Worm (Caenorhabditis elegans) whole organism, young adult: Measurements from ENCODE around the gene set-9.
A peak's percentile ranks its signal among the peaks of the same experiment; 100 is the strongest.

Experiments
- B0035.1 ChIP-seq: sonication (generic microtip); optimal IDR thresholded peaks from 2 replicates; lab custom pipeline; 2016; ENCODE audit warnings: missing genetic modification characterization, mild to moderate bottlenecking, missing compliant biosample characterization, missing genotype, missing genetic modification reagents
- C06A6.2 ChIP-seq: fragments of 200-800 bp; sonication (Bioruptor generic); conservative IDR thresholded peaks from 2 replicates; pipeline ENCODE4 v1.3.6; 2022; ENCODE audit warnings: missing genetic modification characterization, missing compliant biosample characterization
- F55B11.4 ChIP-seq: sonication (generic microtip); optimal IDR thresholded peaks from 2 replicates; lab custom pipeline; 2016; ENCODE audit warnings: missing compliant biosample characterization, missing genetic modification characterization, borderline replicate concordance; ENCODE audit not compliant: insufficient read depth
- F57C9.4 ChIP-seq: sonication (generic microtip); optimal IDR thresholded peaks from 2 replicates; lab custom pipeline; 2017; ENCODE audit warnings: mild to moderate bottlenecking, missing genetic modification characterization, missing compliant biosample characterization
- Y53F4B.3 ChIP-seq: fragments of 200-800 bp; sonication (Bioruptor generic); IDR thresholded peaks from 2 replicates; pipeline ENCODE4 v1.3.6; 2022; ENCODE audit warnings: missing genetic modification reagents, missing genetic modification characterization, missing compliant biosample characterization
- Y53G8AR.9 ChIP-seq: fragments of 200-800 bp; sonication (Bioruptor generic); conservative IDR thresholded peaks from 2 replicates; pipeline ENCODE4 v1.3.6; 2022; ENCODE audit warnings: missing genetic modification reagents, missing genetic modification characterization, missing compliant biosample characterization
- akir-1 ChIP-seq: fragments of 200-800 bp; sonication (Bioruptor generic); optimal IDR thresholded peaks from 2 replicates; lab custom pipeline; 2018; ENCODE audit warnings: mild to moderate bottlenecking, missing genetic modification characterization, moderate library complexity, missing compliant biosample characterization
- attf-6 ChIP-seq: fragments of 200-800 bp; sonication (Bioruptor generic); IDR thresholded peaks from 2 replicates; pipeline ENCODE4 v1.3.6; 2022; ENCODE audit warnings: missing genetic modification reagents, missing genetic modification characterization, missing compliant biosample characterization
- bed-1 ChIP-seq: fragments of 200-800 bp; sonication (Bioruptor generic); IDR thresholded peaks from 2 replicates; pipeline ENCODE4 v1.3.6; 2022; ENCODE audit warnings: missing genetic modification reagents, missing genetic modification characterization, missing compliant biosample characterization
- bed-2 ChIP-seq: fragments of 200-800 bp; sonication (Bioruptor generic); IDR thresholded peaks from 2 replicates; pipeline ENCODE4 v1.3.6; 2022; ENCODE audit warnings: missing genetic modification reagents, missing genetic modification characterization, missing compliant biosample characterization
- ccch-3 ChIP-seq: fragments of 200-800 bp; sonication (Bioruptor generic); optimal IDR thresholded peaks from 2 replicates; lab custom pipeline; 2018; ENCODE audit warnings: mild to moderate bottlenecking, missing genetic modification characterization, missing compliant biosample characterization
- ceh-40 ChIP-seq: fragments of 200-800 bp; sonication (Bioruptor generic); IDR thresholded peaks from 2 replicates; pipeline ENCODE4 v1.3.6; 2022; ENCODE audit warnings: missing genetic modification characterization, missing compliant biosample characterization
- dox-1 ChIP-seq: fragments of 200-800 bp; sonication (Bioruptor generic); IDR thresholded peaks from 2 replicates; pipeline ENCODE4 v1.3.6; 2022; ENCODE audit warnings: missing genetic modification reagents, missing genetic modification characterization, missing compliant biosample characterization
- dpff-1 ChIP-seq: sonication (generic microtip); optimal IDR thresholded peaks from 2 replicates; lab custom pipeline; 2017; ENCODE audit warnings: mild to moderate bottlenecking, missing genetic modification characterization, missing compliant biosample characterization
- dpl-1 ChIP-seq: fragments of 150-350 bp; optimal IDR thresholded peaks from 2 replicates; lab custom pipeline; 2014; ENCODE audit warnings: missing biosample characterization, missing genetic modification reagents, missing genetic modification characterization
- egrh-3 ChIP-seq: fragments of 200-800 bp; sonication (Bioruptor generic); IDR thresholded peaks from 2 replicates; pipeline ENCODE4 v1.3.6; 2022; ENCODE audit warnings: missing genetic modification reagents, missing genetic modification characterization, missing compliant biosample characterization
- hlh-12 ChIP-seq: sonication (generic microtip); optimal IDR thresholded peaks from 2 replicates; lab custom pipeline; 2016; ENCODE audit warnings: missing genetic modification characterization, missing compliant biosample characterization
- hmg-1.2 ChIP-seq: fragments of 200-800 bp; sonication (Bioruptor generic); IDR thresholded peaks from 2 replicates; pipeline ENCODE4 v1.3.6; 2022; ENCODE audit warnings: missing genetic modification reagents, missing genetic modification characterization, missing compliant biosample characterization
- let-526 ChIP-seq: fragments of 200-800 bp; sonication (Bioruptor generic); IDR thresholded peaks from 2 replicates; pipeline ENCODE4 v1.3.6; 2022; ENCODE audit warnings: missing genetic modification reagents, missing genetic modification characterization, missing compliant biosample characterization
- lin-26 ChIP-seq: fragments of 200-800 bp; sonication (Bioruptor generic); IDR thresholded peaks from 2 replicates; pipeline ENCODE4 v1.3.6; 2022; ENCODE audit warnings: missing genetic modification reagents, missing genetic modification characterization, missing compliant biosample characterization
- lin-54 ChIP-seq: fragments of 200-800 bp; sonication (Bioruptor generic); optimal IDR thresholded peaks from 2 replicates; lab custom pipeline; 2018; ENCODE audit warnings: mild to moderate bottlenecking, missing genetic modification characterization, missing compliant biosample characterization
- madf-3 ChIP-seq: fragments of 200-800 bp; sonication (Bioruptor generic); IDR thresholded peaks from 2 replicates; pipeline ENCODE4 v1.3.6; 2022; ENCODE audit warnings: missing genetic modification reagents, missing genetic modification characterization, missing compliant biosample characterization
- mes-4 ChIP-seq: sonication (generic microtip); optimal IDR thresholded peaks from 2 replicates; lab custom pipeline; 2016; ENCODE audit warnings: missing genotype, missing genetic modification characterization, missing compliant biosample characterization
- mxl-1 ChIP-seq: sonication (generic microtip); optimal IDR thresholded peaks from 2 replicates; lab custom pipeline; 2016; ENCODE audit warnings: missing genetic modification characterization, missing compliant biosample characterization
- nfyb-1 ChIP-seq: fragments of 200-800 bp; sonication (Bioruptor generic); IDR thresholded peaks from 2 replicates; pipeline ENCODE4 v1.3.6; 2022; ENCODE audit warnings: missing genetic modification reagents, missing genetic modification characterization, missing compliant biosample characterization
- nhr-90 ChIP-seq: sonication (generic microtip); optimal IDR thresholded peaks from 2 replicates; lab custom pipeline; 2016; ENCODE audit warnings: missing genotype, mild to moderate bottlenecking, missing genetic modification characterization, missing compliant biosample characterization
- pbrm-1 ChIP-seq: fragments of 200-800 bp; sonication (Bioruptor generic); IDR thresholded peaks from 2 replicates; pipeline ENCODE4 v1.3.6; 2022; ENCODE audit warnings: missing genetic modification reagents, missing genetic modification characterization, missing compliant biosample characterization
- repo-1 ChIP-seq: sonication (generic microtip); optimal IDR thresholded peaks from 2 replicates; lab custom pipeline; 2017; ENCODE audit warnings: mild to moderate bottlenecking, missing genetic modification characterization, missing compliant biosample characterization
- rpc-1 ChIP-seq, 2 experiments: fragments of 150-350 bp in 1 of 2; sonication (generic microtip) in 1 of 2; optimal IDR thresholded peaks; 2 replicates each; lab custom pipeline; 2014 to 2018; ENCODE audit warnings: missing biosample characterization in 1 of 2, missing genetic modification characterization in 1 of 2, missing genetic modification reagents in 1 of 2, missing genotype in 1 of 2
- sdz-38 ChIP-seq: sonication (generic microtip); optimal IDR thresholded peaks from 2 replicates; lab custom pipeline; 2016; ENCODE audit warnings: missing genotype, missing genetic modification characterization, missing compliant biosample characterization
- snpc-4 ChIP-seq, 5 experiments: fragments of 150-350 bp in 1 of 5; sonication (generic microtip) in 4 of 5; optimal IDR thresholded peaks; 2 replicates each; lab custom pipeline; 2014 to 2018; ENCODE audit warnings: missing genetic modification characterization in 5 of 5, missing biosample characterization in 3 of 5, antibody characterized with exemption in 2 of 5, mild to moderate bottlenecking in 2 of 5, missing compliant biosample characterization in 2 of 5, missing genotype in 2 of 5, moderate library complexity in 2 of 5, missing genetic modification reagents in 1 of 5
- tbx-9 ChIP-seq: sonication (generic microtip); optimal IDR thresholded peaks from 2 replicates; lab custom pipeline; 2016; ENCODE audit warnings: borderline replicate concordance, missing genetic modification characterization, inconsistent platforms, missing compliant biosample characterization
- xnd-1 ChIP-seq: sonication (generic microtip); optimal IDR thresholded peaks from 2 replicates; lab custom pipeline; 2016; ENCODE audit warnings: missing genotype, missing genetic modification reagents, missing genetic modification characterization, missing compliant biosample characterization
- zfh-2 ChIP-seq: fragments of 200-800 bp; sonication (Bioruptor generic); conservative IDR thresholded peaks from 2 replicates; pipeline ENCODE4 v1.3.6; 2022; ENCODE audit warnings: missing genetic modification reagents, missing genetic modification characterization, missing compliant biosample characterization
- zim-3 ChIP-seq: sonication (generic microtip); optimal IDR thresholded peaks from 2 replicates; lab custom pipeline; 2017; ENCODE audit warnings: mild to moderate bottlenecking, missing genetic modification characterization, moderate library complexity, missing compliant biosample characterization
- ztf-22 ChIP-seq: fragments of 200-800 bp; sonication (Bioruptor generic); optimal IDR thresholded peaks from 2 replicates; lab custom pipeline; 2018; ENCODE audit warnings: mild to moderate bottlenecking, missing genetic modification characterization, moderate library complexity, missing compliant biosample characterization
- ztf-25 ChIP-seq: fragments of 200-800 bp; sonication (Bioruptor generic); IDR thresholded peaks from 2 replicates; pipeline ENCODE4 v1.3.6; 2022; ENCODE audit warnings: missing genetic modification reagents, missing genetic modification characterization, missing compliant biosample characterization
- ztf-26 ChIP-seq: sonication (generic microtip); optimal IDR thresholded peaks from 2 replicates; lab custom pipeline; 2017; ENCODE audit warnings: missing genetic modification characterization, missing compliant biosample characterization

The set-9 gene

ce11 chrIV:4299994-4300393 is 7.7 kb upstream of the set-9 start:
- no peak for TF ChIP-seq attf-6
- TF ChIP-seq mxl-1 (tag; lab: Kevin White, UChicago) = no peak
- no peak for TF ChIP-seq Y53G8AR.9 (GFP tag; lab: Robert Waterston, UW)
- TF ChIP-seq ztf-22 = no peak
- no peak for TF ChIP-seq bed-2 (GFP tag; lab: Robert Waterston, UW)
- TF ChIP-seq F57C9.4 (tag; lab: Kevin White, UChicago) = no peak
- TF ChIP-seq let-526 = no peak
- no peak for TF ChIP-seq dpff-1
- no peak for TF ChIP-seq hlh-12 (tag; lab: Kevin White, UChicago)
- no peak for TF ChIP-seq ceh-40 (GFP tag; lab: Robert Waterston, UW)
- no peak for TF ChIP-seq ztf-25 (GFP tag; lab: Robert Waterston, UW)
- no peak for TF ChIP-seq lin-26 (GFP tag; lab: Robert Waterston, UW)
- TF ChIP-seq repo-1 = no peak

- TF ChIP-seq nfyb-1 (GFP tag; lab: Robert Waterston, UW) (0 out of 2 replicates have a peak, but pooled peaks have one; percentile 30), zfh-2 (GFP tag; lab: Robert Waterston, UW) (peak; percentile 87), egrh-3 (GFP tag; lab: Robert Waterston, UW) (peak; percentile 47; the same call in 1 of the 2 replicates), B0035.1 (tag; lab: Kevin White, UChicago) (no peak), dpl-1 (no peak), dox-1 (GFP tag; lab: Robert Waterston, UW) (peak; percentile 28; the same call in 1 of the 2 replicates)
These were observed 6.5 kb upstream of the set-9 start, which contains the start of gene lgc-22 for ce11 chrIV:4301202-4301601. TSS of gene lgc-22 (plus strand) at chrIV:4301306.

- TF ChIP-seq zfh-2 (GFP tag; lab: Robert Waterston, UW) (no peak), xnd-1 (tag; lab: Kevin White, UChicago) (no peak), zim-3 (no peak)
These were observed 1.4 kb upstream of the set-9 start for ce11 chrIV:4306317-4306716.

ce11 chrIV:4312394-4312793 is 4.7 kb downstream of the set-9 start:
- TF ChIP-seq egrh-3 (GFP tag; lab: Robert Waterston, UW) = peak; percentile 77

ce11 chrIV:4313144-4313543 is 5.4 kb downstream of the set-9 start:
- TF ChIP-seq zfh-2 (GFP tag; lab: Robert Waterston, UW) (0 out of 2 replicates have a peak, but pooled peaks have one; percentile 22), attf-6 (0 out of 2 replicates have a peak, but pooled peaks have one; percentile 11), egrh-3 (GFP tag; lab: Robert Waterston, UW) (peak; percentile 84)

ce11 chrIV:4316813-4317408 is 9.2 kb downstream of the set-9 start, which contains the start of gene Y24D9B.1:
TSS of gene Y24D9B.1 (plus strand) at chrIV:4317358.
- TF ChIP-seq nfyb-1 (GFP tag; lab: Robert Waterston, UW) (no peak), dox-1 (GFP tag; lab: Robert Waterston, UW) (no peak), sdz-38 (no peak), let-526 (no peak), nhr-90 (no peak), mes-4 (tag; lab: Kevin White, UChicago) (no peak), ccch-3 (no peak), tbx-9 (tag; lab: Kevin White, UChicago) (no peak), rpc-1 (optimal IDR thresholded peaks at IDR 0.05; lab: Kevin White, UChicago) (no peak), rpc-1 (tag; optimal IDR thresholded peaks at IDR 0.05; lab: Kevin White, UChicago) (no peak), bed-1 (GFP tag; lab: Robert Waterston, UW) (no peak), hmg-1.2 (GFP tag; lab: Robert Waterston, UW) (no peak), ztf-26 (tag; lab: Kevin White, UChicago) (no peak), zfh-2 (GFP tag; lab: Robert Waterston, UW) (no peak), lin-54 (GFP tag; lab: Kevin White, UChicago) (peak; percentile 1), B0035.1 (tag; lab: Kevin White, UChicago) (no peak), F55B11.4 (tag; lab: Kevin White, UChicago) (no peak), snpc-4 (GFP tag; optimal IDR thresholded peaks at IDR 0.05; lab: Kevin White, UChicago) (no peak), snpc-4 (tag; optimal IDR thresholded peaks at IDR 0.05; lab: Kevin White, UChicago) (no peak), akir-1 (no peak), pbrm-1 (0 out of 2 replicates have a peak, but pooled peaks have one; percentile 30), madf-3 (GFP tag; lab: Robert Waterston, UW) (no peak), C06A6.2 (GFP tag; lab: Robert Waterston, UW) (no peak), Y53F4B.3 (GFP tag; lab: Robert Waterston, UW) (no peak)
